Fruit fly (Drosophila melanogaster): Measurements from ENCODE around the gene CG11630.

CG11630 gene

DNA sequence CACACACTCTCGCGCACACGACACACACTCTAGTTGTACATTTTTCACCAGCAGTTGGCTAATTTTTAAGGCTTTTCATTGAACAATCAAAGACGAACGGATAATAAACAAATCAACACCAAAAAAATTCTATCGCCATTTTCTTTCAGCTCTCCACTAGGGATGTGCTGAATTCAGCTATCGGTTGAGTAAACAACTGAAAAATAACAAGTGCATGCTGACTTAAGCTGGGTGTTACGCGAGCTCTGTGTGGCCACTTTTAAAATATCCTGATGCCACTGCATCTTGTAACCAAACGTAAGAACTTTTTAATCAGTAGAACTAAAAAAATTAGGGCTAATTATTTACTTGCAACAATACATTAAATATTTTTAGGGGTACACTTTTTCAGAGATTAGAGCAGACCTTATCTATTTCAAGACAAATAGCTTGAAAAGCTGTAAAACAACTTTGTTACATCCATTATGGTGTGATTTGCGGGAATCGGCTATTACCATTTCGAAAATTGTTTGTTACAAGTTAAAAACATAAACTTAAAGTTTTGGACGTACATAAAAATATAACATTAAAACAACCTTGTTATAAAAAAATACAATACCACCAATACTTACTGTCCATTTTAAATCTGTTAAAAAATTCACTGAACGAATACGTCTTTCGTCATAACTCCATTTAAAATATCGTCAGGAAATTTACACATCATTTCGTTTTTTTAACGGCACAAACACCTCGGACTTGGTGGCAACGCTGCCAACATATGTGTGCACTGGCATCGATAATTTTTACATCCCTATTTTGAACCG is 26.4 kb downstream of the CG11630 start, which contains the start of the genes step and CG1416 (continued):
- TF ChIP-seq eve (GFP tag; optimal IDR thresholded peaks at IDR 0.05) (peak in 1 of 2 experiments; percentile 52), CG12236 (GFP tag; optimal IDR thresholded peaks at IDR 0.05) (peak; percentile 23), lola (GFP tag; optimal IDR thresholded peaks at IDR 0.05) (peak in 2 of 3 experiments; percentile 57 to 82), B-H2 (GFP tag; optimal IDR thresholded peaks at IDR 0.05) (peak; percentile 20), Hr3 (GFP tag; optimal IDR thresholded peaks at IDR 0.05) (peak; percentile 68), CG15269 (tag; optimal IDR thresholded peaks at IDR 0.05) (no peak), sqz (GFP tag; optimal IDR thresholded peaks at IDR 0.05) (peak; percentile 60), CG10654 (GFP tag; optimal IDR thresholded peaks at IDR 0.05) (peak; percentile 10), sna (GFP tag; IDR thresholded peaks at IDR 0.05; ENCODE audit: partially characterized antibody) (peak; percentile 42; the same call in 1 of the 2 replicates), pho (GFP tag; optimal IDR thresholded peaks at IDR 0.05) (peak; percentile 50), phol (tag; optimal IDR thresholded peaks at IDR 0.05) (peak; percentile 97), D (optimal IDR thresholded peaks at IDR 0.05) (no peak), D (GFP tag; optimal IDR thresholded peaks at IDR 0.05) (no peak), Max (GFP tag; optimal IDR thresholded peaks at IDR 0.05) (no peak), sim (GFP tag; IDR thresholded peaks at IDR 0.05) (no peak), CG4424 (GFP tag; optimal IDR thresholded peaks at IDR 0.05) (peak; percentile 17), CG31441 (GFP tag; IDR thresholded peaks at IDR 0.05) (peak; percentile 57; the same call in 1 of the 2 replicates), bowl (GFP tag; IDR thresholded peaks at IDR 0.05) (no peak), odd (GFP tag; optimal IDR thresholded peaks at IDR 0.05) (no peak), CG10959 (GFP tag; IDR thresholded peaks at IDR 0.05) (no peak), Aef1 (GFP tag; IDR thresholded peaks at IDR 0.05) (peak; percentile 46), CG11093 (GFP tag; IDR thresholded peaks at IDR 0.05) (0 out of 3 replicates have a peak, but pooled peaks have one; percentile 65), oc (tag; optimal IDR thresholded peaks at IDR 0.05) (no peak), usp (GFP tag; optimal IDR thresholded peaks at IDR 0.05) (no peak), gem (tag; optimal IDR thresholded peaks at IDR 0.05) (peak; percentile 65), Sry-β (GFP tag; optimal IDR thresholded peaks at IDR 0.05) (no peak), sd (tag; optimal IDR thresholded peaks at IDR 0.05) (no peak), CG30403 (GFP tag; optimal IDR thresholded peaks at IDR 0.05) (peak; percentile 81), Atf3 (GFP tag; optimal IDR thresholded peaks at IDR 0.05) (peak; percentile 54), wek (GFP tag; optimal IDR thresholded peaks at IDR 0.05) (no peak), Dll (GFP tag; IDR thresholded peaks at IDR 0.05; ENCODE audit: partially characterized antibody) (peak; percentile 30; the same call in 2 of the 4 replicates), CG6175 (GFP tag; IDR thresholded peaks at IDR 0.05) (no peak), CG33213 (GFP tag; optimal IDR thresholded peaks at IDR 0.05) (peak; percentile 59), HLHmδ (GFP tag; optimal IDR thresholded peaks at IDR 0.05) (no peak), abd-A (tag; optimal IDR thresholded peaks at IDR 0.05) (no peak), peb (GFP tag; IDR thresholded peaks at IDR 0.05) (no peak), wor (GFP tag; IDR thresholded peaks at IDR 0.05) (no peak), ATbp (GFP tag; optimal IDR thresholded peaks at IDR 0.05) (no peak), CG15601 (tag; optimal IDR thresholded peaks at IDR 0.05) (no peak), CG12769 (tag; optimal IDR thresholded peaks at IDR 0.05) (peak; percentile 6), Elba2 (GFP tag; optimal IDR thresholded peaks at IDR 0.05) (no peak), Six4 (GFP tag; optimal IDR thresholded peaks at IDR 0.05) (no peak), Hand (GFP tag; optimal IDR thresholded peaks at IDR 0.05) (no peak), CG6654 (GFP tag; optimal IDR thresholded peaks at IDR 0.05) (peak; percentile 10), CG14965 (GFP tag; optimal IDR thresholded peaks at IDR 0.05; ENCODE audit: borderline replicate concordance) (no peak), CG11696 (GFP tag; IDR thresholded peaks at IDR 0.05) (peak; percentile 42; the same call in 1 of the 2 replicates), rib (GFP tag; IDR thresholded peaks at IDR 0.05) (0 out of 2 replicates have a peak, but pooled peaks have one; percentile 14), pan (optimal IDR thresholded peaks at IDR 0.05) (no peak), pan (GFP tag; optimal IDR thresholded peaks at IDR 0.05 in 1 of 2, IDR thresholded peaks at IDR 0.05 in 1 of 2) (peak in 1 of 2 experiments; percentile 54)

Measured in whole organism, embryonic.